Worm (Caenorhabditis elegans) whole organism, midembryonic: ENCODE results near the gene CD4.8.

Source experiments
- T22C8.4 ChIP-seq: fragments of 200-800 bp; sonication (Bioruptor generic); IDR thresholded peaks from 2 replicates; pipeline ENCODE4 v1.3.6; 2022; ENCODE audit warnings: missing genetic modification characterization, missing compliant biosample characterization
- cog-1 ChIP-seq: sonication (generic microtip); optimal IDR thresholded peaks from 2 replicates; lab custom pipeline; 2016; ENCODE audit warnings: missing genetic modification characterization, missing compliant biosample characterization
- flt-1 ChIP-seq: fragments of 200-800 bp; sonication (Bioruptor generic); IDR thresholded peaks from 2 replicates; pipeline ENCODE4 v1.3.6; 2022; ENCODE audit warnings: missing genetic modification characterization, missing compliant biosample characterization
- klf-2 ChIP-seq: fragments of 200-800 bp; sonication (Bioruptor generic); conservative IDR thresholded peaks from 2 replicates; pipeline ENCODE4 v1.3.6; 2022; ENCODE audit warnings: missing genetic modification reagents, missing genetic modification characterization, missing compliant biosample characterization
- med-1 ChIP-seq: sonication (generic microtip); optimal IDR thresholded peaks from 2 replicates; lab custom pipeline; 2017; ENCODE audit warnings: missing genetic modification characterization, mild to moderate bottlenecking, missing compliant biosample characterization, antibody characterized with exemption, missing genetic modification reagents; ENCODE audit not compliant: insufficient read depth
- ref-1 ChIP-seq: fragments of 200-800 bp; sonication (Bioruptor generic); conservative IDR thresholded peaks from 2 replicates; pipeline ENCODE4 v1.3.6; 2022; ENCODE audit warnings: missing genetic modification reagents, missing genetic modification characterization, missing compliant biosample characterization
- tab-1 ChIP-seq: fragments of 200-800 bp; sonication (Bioruptor generic); IDR thresholded peaks from 2 replicates; pipeline ENCODE4 v1.3.6; 2022; ENCODE audit warnings: missing genetic modification characterization, missing compliant biosample characterization
- ztf-23 ChIP-seq: fragments of 200-800 bp; sonication (Bioruptor generic); IDR thresholded peaks from 2 replicates; pipeline ENCODE4 v1.3.6; 2022; ENCODE audit warnings: missing genetic modification reagents, missing genetic modification characterization, missing compliant biosample characterization
- ztf-29 ChIP-seq: fragments of 200-800 bp; sonication (Bioruptor generic); IDR thresholded peaks from 2 replicates; pipeline ENCODE4 v1.3.6; 2022; ENCODE audit warnings: missing genetic modification reagents, missing genetic modification characterization, missing compliant biosample characterization

DNA sequence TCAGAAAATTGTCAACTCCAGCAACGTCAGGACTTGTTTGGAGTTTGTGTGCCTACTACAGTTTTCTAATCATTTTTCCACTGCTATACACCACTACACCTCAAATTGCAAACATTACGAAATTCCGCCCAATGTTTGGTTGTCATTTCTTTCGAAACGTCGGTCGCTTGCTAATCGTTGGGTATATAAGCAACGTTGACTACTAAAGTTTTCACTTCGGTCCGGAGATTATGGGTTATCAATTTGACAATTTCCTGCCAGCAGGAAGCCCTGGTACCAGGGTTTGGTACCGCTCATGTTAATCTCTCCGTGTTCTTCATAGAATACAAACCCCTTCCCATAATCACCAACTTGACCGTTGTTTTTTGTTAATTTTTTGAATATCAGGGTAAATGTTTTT, 25.2 kb downstream of the CD4.8 start:
- TF ChIP-seq ztf-23 (GFP tag; lab: Robert Waterston, UW) (no peak), flt-1 (no peak), med-1 (no peak), ztf-29 (GFP tag; lab: Robert Waterston, UW) (no peak), ref-1 (GFP tag; lab: Robert Waterston, UW) (no peak), cog-1 (tag; lab: Kevin White, UChicago) (no peak), T22C8.4 (GFP tag; lab: Robert Waterston, UW) (no peak), klf-2 (GFP tag; lab: Robert Waterston, UW) (no peak), tab-1 (GFP tag; lab: Robert Waterston, UW) (no peak)
